Fruit fly (Drosophila melanogaster) Kc167 (cell line): ENCODE data around the gene CROT.

Experiments
- Myc ChIP-seq: fragments of >200 bp; optimal IDR thresholded peaks from 2 replicates; lab custom pipeline; 2017; ENCODE audit warnings: missing external identifiers
- h ChIP-seq: fragments of >200 bp; optimal IDR thresholded peaks from 3 replicates; lab custom pipeline; 2018; ENCODE audit warnings: missing external identifiers

DNA sequence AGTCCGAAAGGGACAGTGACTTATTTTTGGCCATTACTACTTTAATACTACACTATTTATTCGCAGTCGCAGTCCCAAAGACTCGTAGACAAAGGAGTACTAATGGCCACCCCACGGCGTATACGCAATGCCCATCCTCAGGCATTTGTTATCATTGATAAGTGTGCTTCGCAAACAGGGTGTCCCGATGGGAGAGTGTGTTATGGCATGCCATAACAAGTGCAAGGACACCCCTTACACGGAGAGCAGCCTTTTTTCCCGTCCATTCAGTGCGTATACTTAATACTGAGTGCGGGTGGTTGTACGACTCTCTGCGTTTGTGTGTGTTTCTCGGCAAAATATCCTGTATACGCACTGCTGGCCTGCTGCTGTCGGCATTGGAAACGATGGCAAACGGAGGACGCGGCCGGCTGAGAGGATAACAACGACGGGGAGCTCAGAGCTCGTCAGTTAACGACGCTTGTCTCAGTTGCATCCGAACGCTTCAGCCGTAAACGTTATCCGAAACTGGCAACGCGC is 44.5 kb downstream of the CROT start, which contains the start of gene unc80:
- TF ChIP-seq Myc (no peak), h (lab: Kevin White, UChicago) (no peak)
